3 worm cellular contexts compared by ENCODE assay signal in the genomic region with DNA sequence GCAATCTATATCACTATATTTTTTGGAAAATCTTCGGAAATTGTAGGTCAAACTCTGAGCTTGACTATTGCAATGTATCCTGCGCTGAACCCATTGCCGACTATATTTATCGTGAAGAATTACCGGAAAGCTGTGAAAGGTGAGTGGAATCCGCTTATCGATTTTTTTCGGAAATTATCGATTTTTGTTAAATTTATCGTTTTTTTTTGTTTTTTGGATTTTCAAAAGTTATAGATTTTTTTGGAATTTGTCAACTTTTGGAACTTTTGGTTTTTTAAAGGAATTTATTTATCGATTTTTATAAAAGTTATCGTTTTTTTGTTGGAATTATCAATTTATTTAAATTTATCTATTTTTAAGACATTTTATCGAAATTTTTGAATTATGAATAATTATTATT.
TF ChIP-seq lines count a peak whose summit lies in the region.

No protein-coding gene starts in this region.

TF ChIP-seq in whole organism, L3 larva, 47 proteins besides CTCF, POLR2A, EP300 and RAD21:
- peak; percentile 65 for TF ChIP-seq ceh-28 (tag; optimal IDR thresholded peaks at IDR 0.05; lab: Kevin White, UChicago)
- no peak for TF ChIP-seq lin-39 (tag; optimal IDR thresholded peaks at IDR 0.05; lab: Kevin White, UChicago)

TF ChIP-seq in whole organism, L4 larva, 104 proteins besides CTCF, POLR2A, EP300 and RAD21:
- TF ChIP-seq unc-62 (GFP tag; optimal IDR thresholded peaks at IDR 0.05 in 1 of 2; lab: Kevin White, UChicago) (no peak), unc-62 (tag; optimal IDR thresholded peaks at IDR 0.05; lab: Kevin White, UChicago) (no peak), nhr-77 (tag; optimal IDR thresholded peaks at IDR 0.05; lab: Kevin White, UChicago) (no peak), zag-1 (tag; optimal IDR thresholded peaks at IDR 0.05; lab: Kevin White, UChicago) (no peak), pha-4 (GFP tag; IDR thresholded peaks at IDR 0.05; lab: Robert Waterston, UW) (no peak), pha-4 (tag; optimal IDR thresholded peaks at IDR 0.05; lab: Kevin White, UChicago) (no peak), D1046.2 (GFP tag; IDR thresholded peaks at IDR 0.05; lab: Robert Waterston, UW) (no peak), fkh-10 (GFP tag; optimal IDR thresholded peaks at IDR 0.05; lab: Kevin White, UChicago) (no peak), ceh-28 (tag; optimal IDR thresholded peaks at IDR 0.05; lab: Kevin White, UChicago) (peak; percentile 65), dve-1 (tag; optimal IDR thresholded peaks at IDR 0.05; lab: Kevin White, UChicago; ENCODE audit: insufficient read depth) (no peak), aha-1 (tag; lab: Kevin White, UChicago) (peak; percentile 57), lin-38 (GFP tag; IDR thresholded peaks at IDR 0.05; lab: Robert Waterston, UW) (no peak), F37D6.2 (tag; optimal IDR thresholded peaks at IDR 0.05; lab: Kevin White, UChicago) (no peak), lin-29 (GFP tag; IDR thresholded peaks at IDR 0.05; lab: Robert Waterston, UW) (no peak)

TF ChIP-seq in whole organism, midembryonic, 9 proteins besides CTCF, POLR2A, EP300 and RAD21:
- TF ChIP-seq cog-1 (tag; optimal IDR thresholded peaks at IDR 0.05; lab: Kevin White, UChicago): no peak
- TF ChIP-seq T22C8.4 (GFP tag; IDR thresholded peaks at IDR 0.05; lab: Robert Waterston, UW): peak; percentile 51; the same call in 1 of the 2 replicates

Comparison
In these comparisons a context has a peak if more than half of its experiments do, and no peak if none do; other contexts are left out.
1. Of the 28 proteins assayed by ChIP-seq in both whole organism, L4 larva and whole organism, L3 larva: peak only in whole organism, L4 larva: none; only in whole organism, L3 larva: none; in both: ceh-28; in neither: 27.